Fruit fly (Drosophila melanogaster): Measurements from ENCODE around the gene Hel89B.

Gene Hel89B

DNA sequence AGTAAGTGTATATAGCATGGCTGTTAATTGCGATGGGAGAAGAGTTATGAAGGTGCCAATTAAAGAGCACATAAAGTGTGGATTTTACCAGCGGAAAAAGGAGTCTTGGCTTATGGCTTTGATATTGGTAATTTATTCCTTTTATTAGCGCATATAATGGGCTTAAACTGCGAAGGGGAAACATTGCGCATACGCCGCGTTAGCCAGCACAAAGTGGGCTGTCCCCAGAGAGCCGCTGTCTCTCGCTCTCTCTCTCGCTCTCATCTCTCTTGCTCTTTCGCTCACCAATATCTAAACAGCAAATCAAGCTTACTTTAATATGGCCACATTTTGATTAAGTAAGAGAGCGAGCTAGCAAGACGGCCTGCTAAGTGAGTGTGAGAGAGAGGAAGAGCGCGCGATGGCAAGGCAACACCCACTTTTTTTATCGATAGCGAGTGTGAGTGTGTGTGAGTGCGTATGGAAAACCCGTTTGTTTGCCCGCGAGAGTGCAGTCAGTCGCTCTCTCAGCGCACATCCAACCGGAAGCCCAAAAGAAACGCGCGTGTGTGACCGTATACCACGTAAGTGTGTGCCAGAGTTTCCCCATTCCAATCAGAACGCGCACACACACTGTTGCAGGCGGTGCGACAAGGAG, 52.6 kb downstream of the Hel89B start, which contains the start of gene pnr (continued):
- TF ChIP-seq CG2889 (GFP tag; IDR thresholded peaks at IDR 0.05): no peak
- no peak; the same call in 2 of the 3 replicates for TF ChIP-seq z (GFP tag; IDR thresholded peaks at IDR 0.05)
- TF ChIP-seq unc-4 (GFP tag; IDR thresholded peaks at IDR 0.05; ENCODE audit: partially characterized antibody): peak; percentile 50
- no peak for TF ChIP-seq Aef1 (GFP tag; IDR thresholded peaks at IDR 0.05)
- no peak for TF ChIP-seq pnt (GFP tag; optimal IDR thresholded peaks at IDR 0.05)
- peak; percentile 16 for TF ChIP-seq CG7987 (GFP tag; optimal IDR thresholded peaks at IDR 0.05)
- no peak for TF ChIP-seq CG43689 (GFP tag; IDR thresholded peaks at IDR 0.05)
- peak; percentile 55 for TF ChIP-seq CG34376 (GFP tag; optimal IDR thresholded peaks at IDR 0.05)
- no peak for TF ChIP-seq CG3838 (GFP tag; optimal IDR thresholded peaks at IDR 0.05)
- TF ChIP-seq tap (tag; optimal IDR thresholded peaks at IDR 0.05): no peak
- peak; percentile 40 for TF ChIP-seq Ets65A (GFP tag)
- TF ChIP-seq CG12391 (tag; optimal IDR thresholded peaks at IDR 0.05): no peak
- no peak for TF ChIP-seq Doc3 (GFP tag; IDR thresholded peaks at IDR 0.05; ENCODE audit: partially characterized antibody)
- no peak for TF ChIP-seq Deaf1 (tag; optimal IDR thresholded peaks at IDR 0.05)
- TF ChIP-seq kah (GFP tag; optimal IDR thresholded peaks at IDR 0.05): no peak
- no peak for TF ChIP-seq hb (GFP tag; IDR thresholded peaks at IDR 0.05; ENCODE audit: partially characterized antibody)
- TF ChIP-seq kay (GFP tag; optimal IDR thresholded peaks at IDR 0.05): no peak
- TF ChIP-seq CG16815 (GFP tag; optimal IDR thresholded peaks at IDR 0.05): no peak
- no peak for TF ChIP-seq CG6683 (GFP tag; optimal IDR thresholded peaks at IDR 0.05)
- peak in 1 of 2 experiments; percentile 86 for TF ChIP-seq Pdp1 (GFP tag; optimal IDR thresholded peaks at IDR 0.05)
- TF ChIP-seq CG12769 (tag; optimal IDR thresholded peaks at IDR 0.05): no peak
- no peak for TF ChIP-seq pfk (GFP tag; optimal IDR thresholded peaks at IDR 0.05)
- peak; percentile 24; the same call in 1 of the 2 replicates for TF ChIP-seq E2f2 (GFP tag; IDR thresholded peaks at IDR 0.05)
- TF ChIP-seq CG7928 (GFP tag; optimal IDR thresholded peaks at IDR 0.05): no peak
- no peak for TF ChIP-seq fu2 (GFP tag; optimal IDR thresholded peaks at IDR 0.05)
- no peak for TF ChIP-seq CG3281 (GFP tag; optimal IDR thresholded peaks at IDR 0.05)
- no peak for TF ChIP-seq Hmx (GFP tag; optimal IDR thresholded peaks at IDR 0.05)
- no peak for TF ChIP-seq ham (GFP tag; IDR thresholded peaks at IDR 0.05)
- TF ChIP-seq CG3995 (GFP tag; optimal IDR thresholded peaks at IDR 0.05): no peak
- TF ChIP-seq fd3F (GFP tag; optimal IDR thresholded peaks at IDR 0.05): no peak
- no peak for TF ChIP-seq her (GFP tag; optimal IDR thresholded peaks at IDR 0.05)
- TF ChIP-seq BEAF-32 (GFP tag; optimal IDR thresholded peaks at IDR 0.05): no peak
- TF ChIP-seq sim (GFP tag; IDR thresholded peaks at IDR 0.05): no peak
- no peak for TF ChIP-seq CG18011 (GFP tag; optimal IDR thresholded peaks at IDR 0.05)
- TF ChIP-seq CG7357 (GFP tag; IDR thresholded peaks at IDR 0.05): no peak
- TF ChIP-seq HmgD (GFP tag; optimal IDR thresholded peaks at IDR 0.05): peak; percentile 53
- peak; percentile 8 for TF ChIP-seq run (tag; optimal IDR thresholded peaks at IDR 0.05)
- TF ChIP-seq CG6689 (GFP tag; IDR thresholded peaks at IDR 0.05): 0 out of 2 replicates have a peak, but pooled peaks have one; percentile 20
- peak; percentile 23 for TF ChIP-seq CG17829 (tag; optimal IDR thresholded peaks at IDR 0.05)
- TF ChIP-seq CG32767 (GFP tag; IDR thresholded peaks at IDR 0.05): peak; percentile 56; the same call in 1 of the 2 replicates
- TF ChIP-seq CG17359 (tag; optimal IDR thresholded peaks at IDR 0.05): no peak
- TF ChIP-seq toy (GFP tag; IDR thresholded peaks at IDR 0.05): no peak
- no peak for TF ChIP-seq Optix (GFP tag; IDR thresholded peaks at IDR 0.05)
- TF ChIP-seq Hr78 (GFP tag; optimal IDR thresholded peaks at IDR 0.05): no peak
- no peak for TF ChIP-seq CG2875 (GFP tag; optimal IDR thresholded peaks at IDR 0.05)
- peak; percentile 25 for TF ChIP-seq CG10979 (tag; optimal IDR thresholded peaks at IDR 0.05)
- TF ChIP-seq CoRest (tag; optimal IDR thresholded peaks at IDR 0.05): peak; percentile 74
- peak; percentile 42 for TF ChIP-seq HHEX (GFP tag; optimal IDR thresholded peaks at IDR 0.05)
- TF ChIP-seq jumu (GFP tag; optimal IDR thresholded peaks at IDR 0.05): no peak
- TF ChIP-seq Chrac-16 (GFP tag; optimal IDR thresholded peaks at IDR 0.05): no peak
